Fruit fly (Drosophila melanogaster) whole organism, wandering third instar larva: ENCODE measurements around the gene CG13699.

Experiments used
- Dif ChIP-seq: fragments of 200-275, 200-300 bp; sonication (Bioruptor generic); optimal IDR thresholded peaks from 2 replicates; lab custom pipeline; 2018; ENCODE audit warnings: missing biosample characterization, missing genetic modification characterization; ENCODE audit not compliant: partially characterized antibody
- N ChIP-seq: fragments of >200 bp; optimal IDR thresholded peaks from 2 replicates; lab custom pipeline; 2018; ENCODE audit warnings: missing biosample characterization, missing external identifiers, missing genetic modification characterization
- fru ChIP-seq: fragments of 200-800 bp; sonication (Bioruptor generic); optimal IDR thresholded peaks from 3 replicates; lab custom pipeline; 2016; ENCODE audit warnings: missing biosample characterization, mild to moderate bottlenecking, missing genetic modification characterization
- h ChIP-seq: fragments of 200-800 bp; sonication (Bioruptor generic); optimal IDR thresholded peaks from 3 replicates; lab custom pipeline; 2016; ENCODE audit warnings: missing biosample characterization, mild to moderate bottlenecking, missing genetic modification characterization
- woc ChIP-seq: sonication (Bioruptor generic); optimal IDR thresholded peaks from 2 replicates; lab custom pipeline; 2016; ENCODE audit warnings: missing biosample characterization, mild to moderate bottlenecking, missing genetic modification characterization

The CG13699 gene

DNA sequence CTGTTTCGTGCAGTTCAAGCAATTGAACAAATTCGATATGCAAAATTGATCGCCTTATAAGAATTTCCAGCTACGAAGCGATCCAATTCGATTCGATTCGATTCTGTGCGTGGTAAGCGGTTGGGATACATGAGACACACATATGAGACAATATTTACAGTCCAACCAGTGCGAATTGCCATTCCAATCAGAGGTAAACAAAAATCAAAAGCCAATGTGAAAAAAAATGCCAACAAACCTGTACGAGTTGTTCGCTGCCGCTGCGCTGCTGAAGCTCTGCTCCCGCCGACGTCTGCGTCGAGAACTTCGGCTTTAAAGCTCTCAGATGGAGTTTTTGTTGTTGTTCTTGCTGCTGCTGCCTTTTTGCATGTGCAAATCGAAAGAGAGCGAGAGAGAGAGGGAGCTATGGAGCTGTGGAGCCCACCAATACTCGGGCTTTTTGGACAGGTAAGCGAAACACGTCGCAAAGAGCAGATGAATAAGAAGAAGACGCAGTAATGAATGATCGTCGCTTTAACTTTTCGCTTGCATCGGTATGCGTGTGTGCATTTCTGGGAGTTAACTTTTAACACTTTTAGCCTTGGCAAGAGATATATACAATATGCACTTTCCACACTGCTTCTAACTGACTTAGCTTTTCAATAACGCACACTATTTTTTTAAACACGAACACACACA is 56.8 kb downstream of the CG13699 start:
- TF ChIP-seq Dif (peak; percentile 55), woc (GFP tag; lab: Kevin White, UChicago) (no peak), N (GFP tag; lab: Kevin White, UChicago) (peak; percentile 23), h (GFP tag; lab: Kevin White, UChicago) (no peak), fru (GFP tag; lab: Kevin White, UChicago) (peak; percentile 97)
